Worm (Caenorhabditis elegans): ENCODE data around the gene F07F6.7.
A peak's percentile ranks its signal among the peaks of the same experiment; 100 is the strongest.

Gene F07F6.7

ce11 chrII:5373275-5374047 is 50.2 kb downstream of the F07F6.7 start, which contains the start of the genes agt-2 and F09E5.3 (continued):
- TF ChIP-seq zfp-3 (GFP tag; conservative IDR thresholded peaks at IDR 0.05) = peak; percentile 74
- TF ChIP-seq nhr-48 (tag; optimal IDR thresholded peaks at IDR 0.05) = peak; percentile 67
- no peak for TF ChIP-seq dmd-9 (GFP tag; IDR thresholded peaks at IDR 0.05)
- TF ChIP-seq hif-1 (tag; optimal IDR thresholded peaks at IDR 0.05) = peak in 1 of 2 experiments; percentile 58
- peak in 1 of 2 experiments; percentile 42 for TF ChIP-seq mdl-1 (tag; optimal IDR thresholded peaks at IDR 0.05)
- peak; percentile 48 for TF ChIP-seq zip-2 (tag; optimal IDR thresholded peaks at IDR 0.05)
- no peak for TF ChIP-seq egl-27 (tag; optimal IDR thresholded peaks at IDR 0.05)
- TF ChIP-seq mep-1 (tag; optimal IDR thresholded peaks at IDR 0.05) = peak; percentile 95
- TF ChIP-seq lsy-2 (tag; optimal IDR thresholded peaks at IDR 0.05) = peak; percentile 68 to 96
- TF ChIP-seq dve-1 (tag; optimal IDR thresholded peaks at IDR 0.05; ENCODE audit: insufficient read depth) = peak; percentile 91
- TF ChIP-seq dmd-6 (GFP tag; IDR thresholded peaks at IDR 0.05) = peak; percentile 83
- peak; percentile 89 for TF ChIP-seq nhr-11 (tag; optimal IDR thresholded peaks at IDR 0.05)
- TF ChIP-seq snpc-1.2 (GFP tag; IDR thresholded peaks at IDR 0.05) = no peak
- peak; percentile 82 for TF ChIP-seq nhr-77 (tag; optimal IDR thresholded peaks at IDR 0.05)
- peak; percentile 90 for TF ChIP-seq T26A8.4 (GFP tag; IDR thresholded peaks at IDR 0.05)
- no peak for TF ChIP-seq nhr-237 (tag; optimal IDR thresholded peaks at IDR 0.05)
- TF ChIP-seq fkh-10 (GFP tag; optimal IDR thresholded peaks at IDR 0.05) = peak; percentile 86
- peak; percentile 73; the same call in 1 of the 2 replicates for TF ChIP-seq hmg-1.1 (GFP tag; IDR thresholded peaks at IDR 0.05)
- peak; percentile 62 for TF ChIP-seq mxl-3 (GFP tag; optimal IDR thresholded peaks at IDR 0.05)
- peak; percentile 65 for TF ChIP-seq F10B5.3 (tag; optimal IDR thresholded peaks at IDR 0.05)
- TF ChIP-seq pha-4 (GFP tag; IDR thresholded peaks at IDR 0.05) = peak; percentile 65
- peak; percentile 15 for TF ChIP-seq pha-4 (tag; optimal IDR thresholded peaks at IDR 0.05)
- peak; percentile 43 for TF ChIP-seq spr-3 (GFP tag; optimal IDR thresholded peaks at IDR 0.05)
- TF ChIP-seq nhr-76 (tag; optimal IDR thresholded peaks at IDR 0.05) = no peak
- peak; percentile 89 for TF ChIP-seq rbr-2 (tag; optimal IDR thresholded peaks at IDR 0.05)
- TF ChIP-seq arid-1 (GFP tag; conservative IDR thresholded peaks at IDR 0.05) = peak; percentile 54; the same call in 1 of the 2 replicates
- TF ChIP-seq lin-13 (GFP tag; optimal IDR thresholded peaks at IDR 0.05) = peak; percentile 84
- peak; percentile 79; the same call in 1 of the 2 replicates for TF ChIP-seq daf-19 (GFP tag; conservative IDR thresholded peaks at IDR 0.05)
- peak; percentile 34 for TF ChIP-seq nhr-28 (tag; optimal IDR thresholded peaks at IDR 0.05)
- TF ChIP-seq T20F7.1 (GFP tag; optimal IDR thresholded peaks at IDR 0.05) = peak; percentile 80
- peak; percentile 79 for TF ChIP-seq nhr-102 (tag; optimal IDR thresholded peaks at IDR 0.05)
- no peak for TF ChIP-seq ceh-62 (tag; optimal IDR thresholded peaks at IDR 0.05)
- no peak for TF ChIP-seq ZK546.5 (tag; optimal IDR thresholded peaks at IDR 0.05)
- TF ChIP-seq nhr-10 (tag; optimal IDR thresholded peaks at IDR 0.05) = no peak
- peak; percentile 83 for TF ChIP-seq F37D6.2 (tag; optimal IDR thresholded peaks at IDR 0.05)
- no peak for TF ChIP-seq skn-1 (tag; optimal IDR thresholded peaks at IDR 0.05)
- 0 out of 2 replicates have a peak, but pooled peaks have one; percentile 17 for TF ChIP-seq madf-9 (GFP tag; conservative IDR thresholded peaks at IDR 0.05)
- no peak for TF ChIP-seq daf-8 (GFP tag; IDR thresholded peaks at IDR 0.05)
- no peak for TF ChIP-seq saeg-2 (GFP tag; IDR thresholded peaks at IDR 0.05)
- peak; percentile 32 for TF ChIP-seq ces-1 (GFP tag; optimal IDR thresholded peaks at IDR 0.05)
- peak; percentile 51; the same call in 1 of the 2 replicates for TF ChIP-seq lin-29 (GFP tag; IDR thresholded peaks at IDR 0.05)
- no peak for TF ChIP-seq lim-7 (GFP tag; IDR thresholded peaks at IDR 0.05)
- no peak for TF ChIP-seq ztf-11 (tag; optimal IDR thresholded peaks at IDR 0.05)
- TF ChIP-seq nhr-25 (tag; optimal IDR thresholded peaks at IDR 0.05; ENCODE audit: borderline replicate concordance, insufficient read depth) = peak; percentile 73
- TF ChIP-seq cey-2 (tag; optimal IDR thresholded peaks at IDR 0.05; ENCODE audit: borderline replicate concordance, insufficient read depth) = no peak
- TF ChIP-seq duxl-1 (tag; optimal IDR thresholded peaks at IDR 0.05; ENCODE audit: poor library complexity) = peak; percentile 58
- peak in 1 of 2 experiments; percentile 88 for TF ChIP-seq unc-62 (GFP tag; optimal IDR thresholded peaks at IDR 0.05 in 1 of 2)
- no peak for TF ChIP-seq unc-62 (tag; optimal IDR thresholded peaks at IDR 0.05)
- TF ChIP-seq spr-1 (tag; optimal IDR thresholded peaks at IDR 0.05) = peak; percentile 80

Measured in whole organism, L4 larva.